Worm (Caenorhabditis elegans) whole organism, late embryonic: ENCODE results near the gene C06B3.6.

Experiments used
- ama-1 ChIP-seq: fragments of 150-350 bp; optimal IDR thresholded peaks from 2 replicates; lab custom pipeline; 2014
- ceh-14 ChIP-seq: sonication (generic microtip); optimal IDR thresholded peaks from 2 replicates; lab custom pipeline; 2016; ENCODE audit warnings: missing genotype, missing genetic modification characterization, missing compliant biosample characterization
- ceh-24 ChIP-seq: sonication (generic microtip); optimal IDR thresholded peaks from 2 replicates; lab custom pipeline; 2016; ENCODE audit warnings: mild to moderate bottlenecking, missing genetic modification characterization, missing compliant biosample characterization
- ceh-34 ChIP-seq: sonication (generic microtip); optimal IDR thresholded peaks from 2 replicates; lab custom pipeline; 2016; ENCODE audit warnings: mild to moderate bottlenecking, missing genetic modification characterization, missing compliant biosample characterization
- dve-1 ChIP-seq: sonication (generic microtip); optimal IDR thresholded peaks from 2 replicates; lab custom pipeline; 2017; ENCODE audit warnings: antibody characterized with exemption, mild to moderate bottlenecking, missing genetic modification characterization, missing compliant biosample characterization
- hlh-30 ChIP-seq: sonication (generic microtip); optimal IDR thresholded peaks from 2 replicates; lab custom pipeline; 2017; ENCODE audit warnings: antibody characterized with exemption, missing genetic modification characterization, missing compliant biosample characterization; ENCODE audit not compliant: insufficient read depth
- hlh-6 ChIP-seq: sonication (generic microtip); optimal IDR thresholded peaks from 2 replicates; lab custom pipeline; 2016; ENCODE audit warnings: missing genotype, missing genetic modification characterization, missing compliant biosample characterization
- nfya-1 ChIP-seq: sonication (generic microtip); optimal IDR thresholded peaks from 2 replicates; lab custom pipeline; 2017; ENCODE audit warnings: missing genetic modification characterization, mild to moderate bottlenecking, missing compliant biosample characterization, antibody characterized with exemption, moderate library complexity
- sox-4 ChIP-seq: sonication (generic microtip); optimal IDR thresholded peaks from 2 replicates; lab custom pipeline; 2017; ENCODE audit warnings: mild to moderate bottlenecking, missing genetic modification characterization, inconsistent platforms, missing compliant biosample characterization
- ttx-3 ChIP-seq: sonication (generic microtip); optimal IDR thresholded peaks from 2 replicates; lab custom pipeline; 2016; ENCODE audit warnings: missing genetic modification reagents, missing genetic modification characterization, missing compliant biosample characterization
- unc-42 ChIP-seq: sonication (generic microtip); optimal IDR thresholded peaks from 2 replicates; lab custom pipeline; 2016; ENCODE audit warnings: missing genotype, missing genetic modification characterization, missing compliant biosample characterization

- TF ChIP-seq dve-1 (tag; lab: Kevin White, UChicago): no peak
- no peak for TF ChIP-seq ceh-14
- TF ChIP-seq ceh-34 (tag; lab: Kevin White, UChicago): no peak
- TF ChIP-seq nfya-1: no peak
- no peak for TF ChIP-seq hlh-30 (tag; lab: Kevin White, UChicago)
- TF ChIP-seq ceh-24 (tag; lab: Kevin White, UChicago): no peak
- no peak for TF ChIP-seq sox-4 (tag; lab: Kevin White, UChicago)
- TF ChIP-seq ama-1 (lab: Kevin White, UChicago): no peak
- TF ChIP-seq ttx-3 (tag; lab: Kevin White, UChicago): no peak
- no peak for TF ChIP-seq hlh-6 (tag; lab: Kevin White, UChicago)
- no peak for TF ChIP-seq unc-42 (tag; lab: Kevin White, UChicago)
Observed at ce11 chrV:13926398-13926797, 17.6 kb upstream of the C06B3.6 start, which contains the start of gene srxa-12.
